Worm (Caenorhabditis elegans) whole organism, young adult: ENCODE measurements around the gene F57F4.1.

Source experiments
- B0035.1 ChIP-seq: sonication (generic microtip); optimal IDR thresholded peaks from 2 replicates; lab custom pipeline; 2016; ENCODE audit warnings: missing genetic modification characterization, mild to moderate bottlenecking, missing compliant biosample characterization, missing genotype, missing genetic modification reagents
- B0261.1 ChIP-seq: sonication (generic microtip); optimal IDR thresholded peaks from 2 replicates; lab custom pipeline; 2016; ENCODE audit warnings: mild to moderate bottlenecking, missing genetic modification characterization, moderate library complexity, missing compliant biosample characterization
- B0336.3 ChIP-seq: fragments of 200-800 bp; sonication (Bioruptor generic); IDR thresholded peaks from 2 replicates; pipeline ENCODE4 v1.3.6; 2022; ENCODE audit warnings: missing genetic modification characterization, missing compliant biosample characterization
- D2030.7 ChIP-seq: fragments of 200-800 bp; sonication (Bioruptor generic); IDR thresholded peaks from 2 replicates; pipeline ENCODE4 v1.3.6; 2022; ENCODE audit warnings: missing genetic modification reagents, missing genetic modification characterization, missing compliant biosample characterization
- F33H1.4 ChIP-seq: fragments of 200-800 bp; sonication (Bioruptor generic); IDR thresholded peaks from 2 replicates; pipeline ENCODE4 v1.3.6; 2022; ENCODE audit warnings: missing genetic modification reagents, missing genetic modification characterization, missing compliant biosample characterization
- K12H6.12 ChIP-seq: fragments of 200-800 bp; sonication (Bioruptor generic); optimal IDR thresholded peaks from 2 replicates; lab custom pipeline; 2018; ENCODE audit warnings: mild to moderate bottlenecking, missing genetic modification characterization, missing compliant biosample characterization
- Y53G8AR.9 ChIP-seq: fragments of 200-800 bp; sonication (Bioruptor generic); conservative IDR thresholded peaks from 2 replicates; pipeline ENCODE4 v1.3.6; 2022; ENCODE audit warnings: missing genetic modification reagents, missing genetic modification characterization, missing compliant biosample characterization
- Y79H2A.3 ChIP-seq: fragments of 200-800 bp; sonication (Bioruptor generic); conservative IDR thresholded peaks from 2 replicates; pipeline ENCODE4 v1.3.6; 2022; ENCODE audit warnings: missing genetic modification reagents, missing genetic modification characterization, missing compliant biosample characterization
- Y95B8A.8 ChIP-seq: fragments of 200-800 bp; sonication (Bioruptor generic); IDR thresholded peaks from 2 replicates; pipeline ENCODE4 v1.3.6; 2022; ENCODE audit warnings: missing genetic modification reagents, missing genetic modification characterization, missing compliant biosample characterization
- ZK185.1 ChIP-seq: sonication (generic microtip); optimal IDR thresholded peaks from 2 replicates; lab custom pipeline; 2016; ENCODE audit warnings: mild to moderate bottlenecking, missing genetic modification characterization, missing compliant biosample characterization; ENCODE audit not compliant: poor library complexity, severe bottlenecking
- akir-1 ChIP-seq: fragments of 200-800 bp; sonication (Bioruptor generic); optimal IDR thresholded peaks from 2 replicates; lab custom pipeline; 2018; ENCODE audit warnings: mild to moderate bottlenecking, missing genetic modification characterization, moderate library complexity, missing compliant biosample characterization
- ama-1 ChIP-seq, 3 experiments: fragments of 150-350 bp in 1 of 3; sonication (generic microtip) in 2 of 3; optimal IDR thresholded peaks; 2 replicates each; lab custom pipeline; 2014 to 2018; ENCODE audit warnings: missing biosample characterization in 2 of 3, missing genetic modification characterization in 2 of 3, missing genetic modification reagents in 2 of 3
- attf-3 ChIP-seq: fragments of 200-800 bp; sonication (Bioruptor generic); conservative IDR thresholded peaks from 2 replicates; pipeline ENCODE4 v1.3.6; 2022; ENCODE audit warnings: missing genetic modification reagents, missing genetic modification characterization, missing compliant biosample characterization
- attf-5 ChIP-seq: fragments of 200-800 bp; sonication (Bioruptor generic); optimal IDR thresholded peaks from 2 replicates; lab custom pipeline; 2018; ENCODE audit warnings: mild to moderate bottlenecking, missing genetic modification characterization, missing compliant biosample characterization
- attf-6 ChIP-seq: fragments of 200-800 bp; sonication (Bioruptor generic); IDR thresholded peaks from 2 replicates; pipeline ENCODE4 v1.3.6; 2022; ENCODE audit warnings: missing genetic modification reagents, missing genetic modification characterization, missing compliant biosample characterization
- cebp-1 ChIP-seq, 2 experiments: fragments of 200-800 bp in 1 of 2; sonication (Bioruptor generic) in 1 of 2; sonication (generic microtip) in 1 of 2; IDR thresholded peaks in 1 of 2; optimal IDR thresholded peaks in 1 of 2; 2 replicates each; pipeline versions ENCODE4 v1.3.6 to Lab custom; 2017 to 2022; ENCODE audit warnings: missing compliant biosample characterization in 2 of 2, missing genetic modification characterization in 2 of 2, mild to moderate bottlenecking in 1 of 2, missing genetic modification reagents in 1 of 2, moderate library complexity in 1 of 2
- ceh-40 ChIP-seq: fragments of 200-800 bp; sonication (Bioruptor generic); IDR thresholded peaks from 2 replicates; pipeline ENCODE4 v1.3.6; 2022; ENCODE audit warnings: missing genetic modification characterization, missing compliant biosample characterization
- egl-18 ChIP-seq: fragments of 200-800 bp; sonication (Bioruptor generic); IDR thresholded peaks from 2 replicates; pipeline ENCODE4 v1.3.6; 2022; ENCODE audit warnings: missing genetic modification reagents, missing genetic modification characterization, missing compliant biosample characterization
- egrh-3 ChIP-seq: fragments of 200-800 bp; sonication (Bioruptor generic); IDR thresholded peaks from 2 replicates; pipeline ENCODE4 v1.3.6; 2022; ENCODE audit warnings: missing genetic modification reagents, missing genetic modification characterization, missing compliant biosample characterization
- ekl-4 ChIP-seq: fragments of 200-800 bp; sonication (Bioruptor generic); IDR thresholded peaks from 2 replicates; pipeline ENCODE4 v1.3.6; 2022; ENCODE audit warnings: missing genetic modification reagents, missing genetic modification characterization, missing compliant biosample characterization
- fkh-3 ChIP-seq: sonication (generic microtip); optimal IDR thresholded peaks from 2 replicates; lab custom pipeline; 2016; ENCODE audit warnings: mild to moderate bottlenecking, missing genetic modification characterization, missing compliant biosample characterization
- him-1 ChIP-seq: sonication (generic microtip); optimal IDR thresholded peaks from 2 replicates; lab custom pipeline; 2016; ENCODE audit warnings: missing genotype, missing genetic modification reagents, missing genetic modification characterization, missing compliant biosample characterization
- hmg-1.2 ChIP-seq: fragments of 200-800 bp; sonication (Bioruptor generic); IDR thresholded peaks from 2 replicates; pipeline ENCODE4 v1.3.6; 2022; ENCODE audit warnings: missing genetic modification reagents, missing genetic modification characterization, missing compliant biosample characterization
- hrde-1 ChIP-seq: sonication (generic microtip); optimal IDR thresholded peaks from 2 replicates; lab custom pipeline; 2016; ENCODE audit warnings: missing genetic modification characterization, mild to moderate bottlenecking, missing compliant biosample characterization, moderate library complexity, missing genotype, missing genetic modification reagents, borderline replicate concordance
- hsf-1 ChIP-seq: fragments of 200-800 bp; sonication (Bioruptor generic); IDR thresholded peaks from 2 replicates; pipeline ENCODE4 v1.3.6; 2022; ENCODE audit warnings: missing genetic modification reagents, missing genetic modification characterization, missing compliant biosample characterization
- lag-1 ChIP-seq: fragments of 200-800 bp; sonication (Bioruptor generic); IDR thresholded peaks from 2 replicates; pipeline ENCODE4 v1.3.6; 2022; ENCODE audit warnings: missing genetic modification reagents, missing genetic modification characterization, missing compliant biosample characterization
- let-526 ChIP-seq: fragments of 200-800 bp; sonication (Bioruptor generic); IDR thresholded peaks from 2 replicates; pipeline ENCODE4 v1.3.6; 2022; ENCODE audit warnings: missing genetic modification reagents, missing genetic modification characterization, missing compliant biosample characterization
- lin-26 ChIP-seq: fragments of 200-800 bp; sonication (Bioruptor generic); IDR thresholded peaks from 2 replicates; pipeline ENCODE4 v1.3.6; 2022; ENCODE audit warnings: missing genetic modification reagents, missing genetic modification characterization, missing compliant biosample characterization
- lir-1 ChIP-seq: fragments of 200-800 bp; sonication (Bioruptor generic); conservative IDR thresholded peaks from 2 replicates; pipeline ENCODE4 v1.3.6; 2022; ENCODE audit warnings: missing genetic modification reagents, missing genetic modification characterization, missing compliant biosample characterization
- lsy-27 ChIP-seq: sonication (generic microtip); optimal IDR thresholded peaks from 2 replicates; lab custom pipeline; 2017; ENCODE audit warnings: missing genetic modification characterization, mild to moderate bottlenecking, missing compliant biosample characterization, antibody characterized with exemption, missing genotype, borderline replicate concordance; ENCODE audit not compliant: insufficient read depth
- madf-10 ChIP-seq: sonication (generic microtip); optimal IDR thresholded peaks from 2 replicates; lab custom pipeline; 2016; ENCODE audit warnings: mild to moderate bottlenecking, missing genetic modification characterization, missing compliant biosample characterization
- madf-3 ChIP-seq: fragments of 200-800 bp; sonication (Bioruptor generic); IDR thresholded peaks from 2 replicates; pipeline ENCODE4 v1.3.6; 2022; ENCODE audit warnings: missing genetic modification reagents, missing genetic modification characterization, missing compliant biosample characterization
- mcd-1 ChIP-seq: fragments of 200-800 bp; sonication (Bioruptor generic); IDR thresholded peaks from 2 replicates; pipeline ENCODE4 v1.3.6; 2022; ENCODE audit warnings: missing genetic modification reagents, missing genetic modification characterization, missing compliant biosample characterization
- nfya-1 ChIP-seq: sonication (generic microtip); optimal IDR thresholded peaks from 2 replicates; lab custom pipeline; 2017; ENCODE audit warnings: antibody characterized with exemption, missing compliant biosample characterization, missing genetic modification characterization, borderline replicate concordance; ENCODE audit not compliant: insufficient read depth
- nhr-80 ChIP-seq: sonication (generic microtip); optimal IDR thresholded peaks from 2 replicates; lab custom pipeline; 2016; ENCODE audit warnings: missing genetic modification characterization, missing compliant biosample characterization
- nhr-90 ChIP-seq: sonication (generic microtip); optimal IDR thresholded peaks from 2 replicates; lab custom pipeline; 2016; ENCODE audit warnings: missing genotype, mild to moderate bottlenecking, missing genetic modification characterization, missing compliant biosample characterization
- pha-4 ChIP-seq: fragments of 150-350 bp; sonication (generic microtip); optimal IDR thresholded peaks from 2 replicates; lab custom pipeline; 2014; ENCODE audit warnings: missing biosample characterization, missing genetic modification reagents, missing genetic modification characterization
- snpc-1.1 ChIP-seq: sonication (generic microtip); optimal IDR thresholded peaks from 2 replicates; lab custom pipeline; 2017; ENCODE audit warnings: missing genetic modification characterization, mild to moderate bottlenecking, missing compliant biosample characterization, antibody characterized with exemption, moderate library complexity, missing genotype, missing genetic modification reagents; ENCODE audit not compliant: insufficient read depth
- snpc-1.3 ChIP-seq: sonication (generic microtip); optimal IDR thresholded peaks from 2 replicates; lab custom pipeline; 2017; ENCODE audit warnings: missing genetic modification characterization, mild to moderate bottlenecking, missing compliant biosample characterization, antibody characterized with exemption, moderate library complexity, missing genotype, missing genetic modification reagents; ENCODE audit not compliant: insufficient read depth
- snpc-4 ChIP-seq, 5 experiments: fragments of 150-350 bp in 1 of 5; sonication (generic microtip) in 4 of 5; optimal IDR thresholded peaks; 2 replicates each; lab custom pipeline; 2014 to 2018; ENCODE audit warnings: missing genetic modification characterization in 5 of 5, missing biosample characterization in 3 of 5, antibody characterized with exemption in 2 of 5, mild to moderate bottlenecking in 2 of 5, missing compliant biosample characterization in 2 of 5, missing genotype in 2 of 5, moderate library complexity in 2 of 5, missing genetic modification reagents in 1 of 5
- unc-130 ChIP-seq: sonication (generic microtip); optimal IDR thresholded peaks from 2 replicates; lab custom pipeline; 2016; ENCODE audit warnings: missing genetic modification reagents, missing genetic modification characterization, missing compliant biosample characterization
- zfh-2 ChIP-seq: fragments of 200-800 bp; sonication (Bioruptor generic); conservative IDR thresholded peaks from 2 replicates; pipeline ENCODE4 v1.3.6; 2022; ENCODE audit warnings: missing genetic modification reagents, missing genetic modification characterization, missing compliant biosample characterization
- zim-3 ChIP-seq: sonication (generic microtip); optimal IDR thresholded peaks from 2 replicates; lab custom pipeline; 2017; ENCODE audit warnings: mild to moderate bottlenecking, missing genetic modification characterization, moderate library complexity, missing compliant biosample characterization
- ztf-26 ChIP-seq: sonication (generic microtip); optimal IDR thresholded peaks from 2 replicates; lab custom pipeline; 2017; ENCODE audit warnings: missing genetic modification characterization, missing compliant biosample characterization
- ztf-28 ChIP-seq: fragments of 200-800 bp; sonication (Bioruptor generic); IDR thresholded peaks from 2 replicates; pipeline ENCODE4 v1.3.6; 2022; ENCODE audit warnings: missing genetic modification reagents, missing genetic modification characterization, missing compliant biosample characterization

The F57F4.1 gene

ce11 chrV:6426843-6427242 lies 36.6 kb downstream of the F57F4.1 start, which contains the start of gene atp-4 (continued):
- TF ChIP-seq B0035.1 (tag; lab: Kevin White, UChicago) (no peak), madf-3 (peak; percentile 74; the same call in 1 of the 2 replicates), hsf-1 (GFP tag; lab: Robert Waterston, UW) (peak; percentile 69; the same call in 1 of the 2 replicates), lir-1 (no peak), zim-3 (tag; lab: Kevin White, UChicago) (peak; percentile 20), fkh-3 (tag; lab: Kevin White, UChicago) (no peak), cebp-1 (GFP tag; IDR thresholded peaks at IDR 0.05; lab: Robert Waterston, UW) (no peak), cebp-1 (tag; optimal IDR thresholded peaks at IDR 0.05; lab: Kevin White, UChicago) (no peak), attf-6 (0 out of 2 replicates have a peak, but pooled peaks have one; percentile 15), egrh-3 (peak; percentile 39), let-526 (GFP tag; lab: Robert Waterston, UW) (no peak), lin-26 (peak; percentile 46; the same call in 1 of the 2 replicates), nfya-1 (tag; lab: Kevin White, UChicago) (no peak), lag-1 (GFP tag; lab: Robert Waterston, UW) (no peak), K12H6.12 (tag; lab: Kevin White, UChicago) (no peak), Y79H2A.3 (no peak), zfh-2 (GFP tag; lab: Robert Waterston, UW) (peak; percentile 63), lsy-27 (tag; lab: Kevin White, UChicago) (no peak), ztf-26 (tag; lab: Kevin White, UChicago) (no peak), ekl-4 (GFP tag; lab: Robert Waterston, UW) (peak; percentile 34; the same call in 1 of the 2 replicates), B0261.1 (no peak), ztf-28 (GFP tag; lab: Robert Waterston, UW) (no peak), Y53G8AR.9 (GFP tag; lab: Robert Waterston, UW) (0 out of 2 replicates have a peak, but pooled peaks have one; percentile 50), attf-3 (GFP tag; lab: Robert Waterston, UW) (0 out of 2 replicates have a peak, but pooled peaks have one; percentile 24), madf-10 (tag; lab: Kevin White, UChicago) (no peak), nhr-90 (no peak), unc-130 (GFP tag; lab: Kevin White, UChicago) (no peak), ceh-40 (no peak), snpc-1.1 (tag; lab: Kevin White, UChicago) (no peak), ama-1 (optimal IDR thresholded peaks at IDR 0.05; lab: Kevin White, UChicago) (no peak), ama-1 (GFP tag; optimal IDR thresholded peaks at IDR 0.05; lab: Kevin White, UChicago) (peak in 1 of 2 experiments; percentile 20), him-1 (tag; lab: Kevin White, UChicago) (no peak), mcd-1 (GFP tag; lab: Robert Waterston, UW) (no peak), pha-4 (tag; lab: Kevin White, UChicago) (no peak), attf-5 (GFP tag; lab: Kevin White, UChicago) (no peak), egl-18 (GFP tag; lab: Robert Waterston, UW) (no peak), akir-1 (GFP tag; lab: Kevin White, UChicago) (no peak), hrde-1 (tag; lab: Kevin White, UChicago) (no peak)

DNA sequence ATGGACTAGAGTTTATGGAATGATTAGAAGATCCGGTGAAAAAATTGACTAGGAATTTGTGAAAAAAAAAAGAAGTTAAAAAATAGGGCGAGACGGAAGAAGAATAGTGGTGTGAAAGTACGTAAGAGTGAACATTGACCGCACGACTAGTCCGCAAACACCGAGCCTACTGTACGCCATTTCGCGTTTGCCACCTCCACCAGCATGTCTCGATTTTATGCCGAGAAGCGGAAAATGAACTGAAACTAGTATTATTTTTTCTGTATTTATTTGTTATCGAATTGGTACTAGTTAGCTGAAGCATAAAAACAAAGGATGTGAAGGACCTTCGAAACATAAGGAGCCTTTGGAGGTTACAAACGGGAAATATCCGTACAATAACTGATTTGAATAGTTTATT lies 37.2 kb downstream of the F57F4.1 start:
- TF ChIP-seq mcd-1 (GFP tag; lab: Robert Waterston, UW) (peak; percentile 39; the same call in 1 of the 2 replicates), hmg-1.2 (peak; percentile 28; the same call in 1 of the 2 replicates), snpc-4 (GFP tag; optimal IDR thresholded peaks at IDR 0.05; lab: Kevin White, UChicago) (no peak), snpc-4 (tag; optimal IDR thresholded peaks at IDR 0.05; lab: Kevin White, UChicago) (peak in 1 of 4 experiments; percentile 5), nhr-80 (tag; lab: Kevin White, UChicago) (peak; percentile 16), snpc-1.3 (tag; lab: Kevin White, UChicago) (no peak), ama-1 (optimal IDR thresholded peaks at IDR 0.05; lab: Kevin White, UChicago) (peak; percentile 5), ama-1 (GFP tag; optimal IDR thresholded peaks at IDR 0.05; lab: Kevin White, UChicago) (no peak), ZK185.1 (peak; percentile 19), D2030.7 (GFP tag; lab: Robert Waterston, UW) (peak; percentile 13; the same call in 1 of the 2 replicates), B0336.3 (no peak), F33H1.4 (peak; percentile 37; the same call in 1 of the 2 replicates), ekl-4 (GFP tag; lab: Robert Waterston, UW) (peak; percentile 24; the same call in 1 of the 2 replicates), Y95B8A.8 (GFP tag; lab: Robert Waterston, UW) (0 out of 2 replicates have a peak, but pooled peaks have one; percentile 45)
